Worm (Caenorhabditis elegans) whole organism, young adult: ENCODE results near the gene Y37D8A.2.
A peak's percentile ranks its signal among the peaks of the same experiment; 100 is the strongest.

Experiments used
- B0019.2 ChIP-seq: fragments of 200-800 bp; sonication (Bioruptor generic); conservative IDR thresholded peaks from 2 replicates; pipeline ENCODE4 v1.3.6; 2022; ENCODE audit warnings: missing genetic modification reagents, missing genetic modification characterization, missing compliant biosample characterization
- B0035.1 ChIP-seq: sonication (generic microtip); optimal IDR thresholded peaks from 2 replicates; lab custom pipeline; 2016; ENCODE audit warnings: missing genetic modification characterization, mild to moderate bottlenecking, missing compliant biosample characterization, missing genotype, missing genetic modification reagents
- B0261.1 ChIP-seq: sonication (generic microtip); optimal IDR thresholded peaks from 2 replicates; lab custom pipeline; 2016; ENCODE audit warnings: mild to moderate bottlenecking, missing genetic modification characterization, moderate library complexity, missing compliant biosample characterization
- F49E8.2 ChIP-seq: sonication (generic microtip); optimal IDR thresholded peaks from 3 replicates; lab custom pipeline; 2017; ENCODE audit warnings: missing genetic modification characterization, mild to moderate bottlenecking, missing compliant biosample characterization, antibody characterized with exemption, moderate library complexity; ENCODE audit not compliant: insufficient read depth
- K11D2.4 ChIP-seq: fragments of 200-800 bp; sonication (Bioruptor generic); IDR thresholded peaks from 2 replicates; pipeline ENCODE4 v1.3.6; 2022; ENCODE audit warnings: missing genetic modification reagents, missing genetic modification characterization, missing compliant biosample characterization
- Y56A3A.18 ChIP-seq: fragments of 200-800 bp; sonication (Bioruptor generic); IDR thresholded peaks from 2 replicates; pipeline ENCODE4 v1.3.6; 2022; ENCODE audit warnings: missing genetic modification reagents, missing genetic modification characterization, missing compliant biosample characterization
- Y79H2A.3 ChIP-seq: fragments of 200-800 bp; sonication (Bioruptor generic); conservative IDR thresholded peaks from 2 replicates; pipeline ENCODE4 v1.3.6; 2022; ENCODE audit warnings: missing genetic modification reagents, missing genetic modification characterization, missing compliant biosample characterization
- ZK185.1 ChIP-seq: sonication (generic microtip); optimal IDR thresholded peaks from 2 replicates; lab custom pipeline; 2016; ENCODE audit warnings: mild to moderate bottlenecking, missing genetic modification characterization, missing compliant biosample characterization; ENCODE audit not compliant: poor library complexity, severe bottlenecking
- ama-1 ChIP-seq, 3 experiments: fragments of 150-350 bp in 1 of 3; sonication (generic microtip) in 2 of 3; optimal IDR thresholded peaks; 2 replicates each; lab custom pipeline; 2014 to 2018; ENCODE audit warnings: missing biosample characterization in 2 of 3, missing genetic modification characterization in 2 of 3, missing genetic modification reagents in 2 of 3
- atf-7 ChIP-seq: sonication (generic microtip); optimal IDR thresholded peaks from 2 replicates; lab custom pipeline; 2017; ENCODE audit warnings: mild to moderate bottlenecking, missing genetic modification characterization, missing compliant biosample characterization
- attf-6 ChIP-seq: fragments of 200-800 bp; sonication (Bioruptor generic); IDR thresholded peaks from 2 replicates; pipeline ENCODE4 v1.3.6; 2022; ENCODE audit warnings: missing genetic modification reagents, missing genetic modification characterization, missing compliant biosample characterization
- bed-2 ChIP-seq: fragments of 200-800 bp; sonication (Bioruptor generic); IDR thresholded peaks from 2 replicates; pipeline ENCODE4 v1.3.6; 2022; ENCODE audit warnings: missing genetic modification reagents, missing genetic modification characterization, missing compliant biosample characterization
- cebp-1 ChIP-seq, 2 experiments: fragments of 200-800 bp in 1 of 2; sonication (Bioruptor generic) in 1 of 2; sonication (generic microtip) in 1 of 2; IDR thresholded peaks in 1 of 2; optimal IDR thresholded peaks in 1 of 2; 2 replicates each; pipeline versions ENCODE4 v1.3.6 to Lab custom; 2017 to 2022; ENCODE audit warnings: missing compliant biosample characterization in 2 of 2, missing genetic modification characterization in 2 of 2, mild to moderate bottlenecking in 1 of 2, missing genetic modification reagents in 1 of 2, moderate library complexity in 1 of 2
- ceh-27 ChIP-seq: fragments of 200-800 bp; sonication (Bioruptor generic); optimal IDR thresholded peaks from 2 replicates; lab custom pipeline; 2018; ENCODE audit warnings: mild to moderate bottlenecking, missing genetic modification characterization, moderate library complexity, missing compliant biosample characterization
- ceh-58 ChIP-seq: fragments of 200-800 bp; sonication (Bioruptor generic); IDR thresholded peaks from 2 replicates; pipeline ENCODE4 v1.3.6; 2022; ENCODE audit warnings: missing genetic modification characterization, missing compliant biosample characterization
- ceh-79 ChIP-seq: sonication (generic microtip); optimal IDR thresholded peaks from 2 replicates; lab custom pipeline; 2017; ENCODE audit warnings: mild to moderate bottlenecking, missing genetic modification characterization, missing compliant biosample characterization
- ceh-91 ChIP-seq: fragments of 200-800 bp; sonication (Bioruptor generic); IDR thresholded peaks from 2 replicates; pipeline ENCODE4 v1.3.6; 2022; ENCODE audit warnings: missing genetic modification reagents, missing genetic modification characterization, missing compliant biosample characterization
- chd-7 ChIP-seq: sonication (generic microtip); optimal IDR thresholded peaks from 2 replicates; lab custom pipeline; 2016; ENCODE audit warnings: mild to moderate bottlenecking, missing genetic modification characterization, moderate library complexity, missing compliant biosample characterization
- efl-1 ChIP-seq: fragments of 150-350 bp; optimal IDR thresholded peaks from 2 replicates; lab custom pipeline; 2014; ENCODE audit warnings: missing biosample characterization, missing genetic modification reagents, missing genetic modification characterization
- egl-44 ChIP-seq: fragments of 200-800 bp; sonication (Bioruptor generic); IDR thresholded peaks from 2 replicates; pipeline ENCODE4 v1.3.6; 2022; ENCODE audit warnings: missing genetic modification reagents, missing genetic modification characterization, missing compliant biosample characterization
- ekl-4 ChIP-seq: fragments of 200-800 bp; sonication (Bioruptor generic); IDR thresholded peaks from 2 replicates; pipeline ENCODE4 v1.3.6; 2022; ENCODE audit warnings: missing genetic modification reagents, missing genetic modification characterization, missing compliant biosample characterization
- hmg-1.2 ChIP-seq: fragments of 200-800 bp; sonication (Bioruptor generic); IDR thresholded peaks from 2 replicates; pipeline ENCODE4 v1.3.6; 2022; ENCODE audit warnings: missing genetic modification reagents, missing genetic modification characterization, missing compliant biosample characterization
- hrde-1 ChIP-seq: sonication (generic microtip); optimal IDR thresholded peaks from 2 replicates; lab custom pipeline; 2016; ENCODE audit warnings: missing genetic modification characterization, mild to moderate bottlenecking, missing compliant biosample characterization, moderate library complexity, missing genotype, missing genetic modification reagents, borderline replicate concordance
- lin-26 ChIP-seq: fragments of 200-800 bp; sonication (Bioruptor generic); IDR thresholded peaks from 2 replicates; pipeline ENCODE4 v1.3.6; 2022; ENCODE audit warnings: missing genetic modification reagents, missing genetic modification characterization, missing compliant biosample characterization
- lin-54 ChIP-seq: fragments of 200-800 bp; sonication (Bioruptor generic); optimal IDR thresholded peaks from 2 replicates; lab custom pipeline; 2018; ENCODE audit warnings: mild to moderate bottlenecking, missing genetic modification characterization, missing compliant biosample characterization
- lir-1 ChIP-seq: fragments of 200-800 bp; sonication (Bioruptor generic); conservative IDR thresholded peaks from 2 replicates; pipeline ENCODE4 v1.3.6; 2022; ENCODE audit warnings: missing genetic modification reagents, missing genetic modification characterization, missing compliant biosample characterization
- lsy-27 ChIP-seq: sonication (generic microtip); optimal IDR thresholded peaks from 2 replicates; lab custom pipeline; 2017; ENCODE audit warnings: missing genetic modification characterization, mild to moderate bottlenecking, missing compliant biosample characterization, antibody characterized with exemption, missing genotype, borderline replicate concordance; ENCODE audit not compliant: insufficient read depth
- madf-3 ChIP-seq: fragments of 200-800 bp; sonication (Bioruptor generic); IDR thresholded peaks from 2 replicates; pipeline ENCODE4 v1.3.6; 2022; ENCODE audit warnings: missing genetic modification reagents, missing genetic modification characterization, missing compliant biosample characterization
- mcd-1 ChIP-seq: fragments of 200-800 bp; sonication (Bioruptor generic); IDR thresholded peaks from 2 replicates; pipeline ENCODE4 v1.3.6; 2022; ENCODE audit warnings: missing genetic modification reagents, missing genetic modification characterization, missing compliant biosample characterization
- mel-28 ChIP-seq: sonication (generic microtip); optimal IDR thresholded peaks from 2 replicates; lab custom pipeline; 2016; ENCODE audit warnings: borderline replicate concordance, mild to moderate bottlenecking, missing genetic modification characterization, missing compliant biosample characterization
- mxl-1 ChIP-seq: sonication (generic microtip); optimal IDR thresholded peaks from 2 replicates; lab custom pipeline; 2016; ENCODE audit warnings: missing genetic modification characterization, missing compliant biosample characterization
- nfyb-1 ChIP-seq: fragments of 200-800 bp; sonication (Bioruptor generic); IDR thresholded peaks from 2 replicates; pipeline ENCODE4 v1.3.6; 2022; ENCODE audit warnings: missing genetic modification reagents, missing genetic modification characterization, missing compliant biosample characterization
- nhr-120 ChIP-seq: fragments of 200-800 bp; sonication (Bioruptor generic); IDR thresholded peaks from 2 replicates; pipeline ENCODE4 v1.3.6; 2022; ENCODE audit warnings: missing genetic modification characterization, missing compliant biosample characterization
- nhr-80 ChIP-seq: sonication (generic microtip); optimal IDR thresholded peaks from 2 replicates; lab custom pipeline; 2016; ENCODE audit warnings: missing genetic modification characterization, missing compliant biosample characterization
- nhr-90 ChIP-seq: sonication (generic microtip); optimal IDR thresholded peaks from 2 replicates; lab custom pipeline; 2016; ENCODE audit warnings: missing genotype, mild to moderate bottlenecking, missing genetic modification characterization, missing compliant biosample characterization
- rcor-1 ChIP-seq: fragments of 200-800 bp; sonication (Bioruptor generic); IDR thresholded peaks from 2 replicates; pipeline ENCODE4 v1.3.6; 2022; ENCODE audit warnings: missing genetic modification reagents, missing genetic modification characterization, missing compliant biosample characterization
- rec-8 ChIP-seq, 2 experiments: sonication (generic microtip); optimal IDR thresholded peaks; 2 replicates each; lab custom pipeline; 2016; ENCODE audit warnings: mild to moderate bottlenecking in 2 of 2, missing genetic modification characterization in 2 of 2, missing genetic modification reagents in 2 of 2, missing genotype in 2 of 2, missing biosample characterization in 1 of 2, missing compliant biosample characterization in 1 of 2, moderate library complexity in 1 of 2
- rpc-1 ChIP-seq, 2 experiments: fragments of 150-350 bp in 1 of 2; sonication (generic microtip) in 1 of 2; optimal IDR thresholded peaks; 2 replicates each; lab custom pipeline; 2014 to 2018; ENCODE audit warnings: missing biosample characterization in 1 of 2, missing genetic modification characterization in 1 of 2, missing genetic modification reagents in 1 of 2, missing genotype in 1 of 2
- snpc-1.3 ChIP-seq: sonication (generic microtip); optimal IDR thresholded peaks from 2 replicates; lab custom pipeline; 2017; ENCODE audit warnings: missing genetic modification characterization, mild to moderate bottlenecking, missing compliant biosample characterization, antibody characterized with exemption, moderate library complexity, missing genotype, missing genetic modification reagents; ENCODE audit not compliant: insufficient read depth
- snpc-3.4 ChIP-seq: sonication (generic microtip); optimal IDR thresholded peaks from 2 replicates; lab custom pipeline; 2017; ENCODE audit warnings: missing genetic modification characterization, mild to moderate bottlenecking, missing compliant biosample characterization, antibody characterized with exemption, moderate library complexity, missing genotype, missing genetic modification reagents
- tbp1 ChIP-seq: fragments of 200-800 bp; sonication (Bioruptor generic); optimal IDR thresholded peaks from 2 replicates; lab custom pipeline; 2018; ENCODE audit warnings: mild to moderate bottlenecking, missing genetic modification characterization, missing compliant biosample characterization
- zfh-2 ChIP-seq: fragments of 200-800 bp; sonication (Bioruptor generic); conservative IDR thresholded peaks from 2 replicates; pipeline ENCODE4 v1.3.6; 2022; ENCODE audit warnings: missing genetic modification reagents, missing genetic modification characterization, missing compliant biosample characterization
- zim-3 ChIP-seq: sonication (generic microtip); optimal IDR thresholded peaks from 2 replicates; lab custom pipeline; 2017; ENCODE audit warnings: mild to moderate bottlenecking, missing genetic modification characterization, moderate library complexity, missing compliant biosample characterization
- ztf-25 ChIP-seq: fragments of 200-800 bp; sonication (Bioruptor generic); IDR thresholded peaks from 2 replicates; pipeline ENCODE4 v1.3.6; 2022; ENCODE audit warnings: missing genetic modification reagents, missing genetic modification characterization, missing compliant biosample characterization
- ztf-28 ChIP-seq: fragments of 200-800 bp; sonication (Bioruptor generic); IDR thresholded peaks from 2 replicates; pipeline ENCODE4 v1.3.6; 2022; ENCODE audit warnings: missing genetic modification reagents, missing genetic modification characterization, missing compliant biosample characterization
- ztf-3 ChIP-seq: fragments of 200-800 bp; sonication (Bioruptor generic); optimal IDR thresholded peaks from 2 replicates; lab custom pipeline; 2018; ENCODE audit warnings: mild to moderate bottlenecking, missing genetic modification characterization, missing compliant biosample characterization

The Y37D8A.2 gene

DNA sequence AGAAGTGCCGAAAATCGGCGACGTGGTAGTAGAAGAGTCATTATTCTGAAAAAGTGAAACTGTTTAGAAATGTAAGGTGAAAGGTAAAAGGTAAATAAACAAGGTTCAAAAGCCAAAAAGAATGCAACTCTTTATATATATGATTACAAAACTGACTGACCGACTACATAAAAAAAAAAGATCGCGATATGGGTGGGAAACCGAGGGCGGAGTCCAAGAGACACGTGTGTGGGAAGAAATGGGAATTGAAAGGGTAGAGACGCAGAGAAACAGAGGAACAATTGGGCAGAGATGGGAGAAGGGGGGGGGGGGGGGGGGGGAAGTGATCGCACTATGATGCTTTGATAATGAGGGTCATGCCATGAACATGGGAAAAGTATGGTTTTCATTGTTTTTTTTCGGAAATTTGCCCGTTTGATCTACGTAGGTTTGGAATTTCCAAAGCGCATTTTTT lies 18.9 kb downstream of the Y37D8A.2 start, which contains the start of gene Y37D8A.4 (continued):
- no peak for TF ChIP-seq cebp-1 (GFP tag; IDR thresholded peaks at IDR 0.05; lab: Robert Waterston, UW)
- peak; percentile 69 for TF ChIP-seq cebp-1 (tag; optimal IDR thresholded peaks at IDR 0.05; lab: Kevin White, UChicago)
- no peak for TF ChIP-seq snpc-1.3 (tag; lab: Kevin White, UChicago)
- TF ChIP-seq snpc-3.4 (tag; lab: Kevin White, UChicago): no peak
- no peak for TF ChIP-seq B0019.2
- no peak for TF ChIP-seq lsy-27 (tag; lab: Kevin White, UChicago)
- no peak for TF ChIP-seq Y79H2A.3 (GFP tag; lab: Robert Waterston, UW)
- TF ChIP-seq ceh-91 (GFP tag; lab: Robert Waterston, UW): no peak
- TF ChIP-seq ekl-4 (GFP tag; lab: Robert Waterston, UW): no peak
- no peak for TF ChIP-seq nhr-120 (GFP tag; lab: Robert Waterston, UW)
- no peak for TF ChIP-seq rcor-1
- no peak for TF ChIP-seq zim-3 (tag; lab: Kevin White, UChicago)
- no peak for TF ChIP-seq hrde-1 (tag; lab: Kevin White, UChicago)
- no peak for TF ChIP-seq attf-6 (GFP tag; lab: Robert Waterston, UW)
- TF ChIP-seq K11D2.4 (GFP tag; lab: Robert Waterston, UW): no peak
- no peak for TF ChIP-seq rpc-1 (optimal IDR thresholded peaks at IDR 0.05; lab: Kevin White, UChicago)
- no peak for TF ChIP-seq rpc-1 (tag; optimal IDR thresholded peaks at IDR 0.05; lab: Kevin White, UChicago)
- 0 out of 2 replicates have a peak, but pooled peaks have one; percentile 30 for TF ChIP-seq lin-26 (GFP tag; lab: Robert Waterston, UW)
- TF ChIP-seq mcd-1 (GFP tag; lab: Robert Waterston, UW): no peak; the same call in 1 of the 2 replicates
- no peak for TF ChIP-seq F49E8.2 (tag; lab: Kevin White, UChicago)
- TF ChIP-seq ztf-25 (GFP tag; lab: Robert Waterston, UW): no peak
- TF ChIP-seq lir-1: no peak
- 0 out of 2 replicates have a peak, but pooled peaks have one; percentile 9 for TF ChIP-seq nfyb-1 (GFP tag; lab: Robert Waterston, UW)
- no peak for TF ChIP-seq madf-3 (GFP tag; lab: Robert Waterston, UW)
- peak; percentile 57 for TF ChIP-seq nhr-80
- peak; percentile 48 for TF ChIP-seq tbp1 (GFP tag; lab: Kevin White, UChicago)
- TF ChIP-seq B0035.1: no peak
- TF ChIP-seq mxl-1 (tag; lab: Kevin White, UChicago): no peak
- TF ChIP-seq ztf-28 (GFP tag; lab: Robert Waterston, UW): no peak
- TF ChIP-seq rec-8 (tag; optimal IDR thresholded peaks at IDR 0.05; lab: Kevin White, UChicago): no peak
- TF ChIP-seq hmg-1.2 (GFP tag; lab: Robert Waterston, UW): peak; percentile 40; the same call in 1 of the 2 replicates
- TF ChIP-seq ama-1 (optimal IDR thresholded peaks at IDR 0.05; lab: Kevin White, UChicago): no peak
- no peak for TF ChIP-seq ama-1 (GFP tag; optimal IDR thresholded peaks at IDR 0.05; lab: Kevin White, UChicago)
- TF ChIP-seq bed-2 (GFP tag; lab: Robert Waterston, UW): no peak
- no peak for TF ChIP-seq nhr-90 (tag; lab: Kevin White, UChicago)
- TF ChIP-seq ztf-3 (GFP tag; lab: Kevin White, UChicago): no peak
- TF ChIP-seq lin-54 (GFP tag; lab: Kevin White, UChicago): peak; percentile 23
- no peak for TF ChIP-seq ceh-79
- no peak for TF ChIP-seq efl-1 (GFP tag; lab: Kevin White, UChicago)
- peak; percentile 34 for TF ChIP-seq chd-7
- TF ChIP-seq mel-28 (tag; lab: Kevin White, UChicago): no peak
- TF ChIP-seq zfh-2 (GFP tag; lab: Robert Waterston, UW): peak; percentile 82
- TF ChIP-seq ceh-27 (GFP tag; lab: Kevin White, UChicago): no peak
- TF ChIP-seq ceh-58 (GFP tag; lab: Robert Waterston, UW): no peak
- no peak for TF ChIP-seq ZK185.1 (tag; lab: Kevin White, UChicago)
- no peak for TF ChIP-seq Y56A3A.18 (GFP tag; lab: Robert Waterston, UW)
- TF ChIP-seq egl-44: no peak
- TF ChIP-seq atf-7 (tag; lab: Kevin White, UChicago): no peak
- TF ChIP-seq B0261.1 (tag; lab: Kevin White, UChicago): no peak
